Worm (Caenorhabditis elegans) whole organism, L4 larva: ENCODE data around the gene grd-13.

Experiments
- F10B5.3 ChIP-seq: sonication (generic microtip); optimal IDR thresholded peaks from 2 replicates; lab custom pipeline; 2016; ENCODE audit warnings: mild to moderate bottlenecking, missing genetic modification characterization, missing compliant biosample characterization
- F37D6.2 ChIP-seq: sonication (generic microtip); optimal IDR thresholded peaks from 2 replicates; lab custom pipeline; 2016; ENCODE audit warnings: mild to moderate bottlenecking, missing genetic modification characterization, missing compliant biosample characterization
- F44E2.7 ChIP-seq: fragments of 200-800 bp; sonication (Bioruptor generic); IDR thresholded peaks from 2 replicates; pipeline ENCODE4 v2.1.2; 2022; ENCODE audit warnings: missing genetic modification characterization, missing compliant biosample characterization
- R02D3.7 ChIP-seq: fragments of 150-350 bp; sonication (generic microtip); optimal IDR thresholded peaks from 3 replicates; lab custom pipeline; 2014; ENCODE audit warnings: missing biosample characterization, missing genetic modification characterization
- Y5F2A.4 ChIP-seq: fragments of 200-800 bp; sonication (Bioruptor generic); optimal IDR thresholded peaks from 2 replicates; lab custom pipeline; 2018; ENCODE audit warnings: mild to moderate bottlenecking, missing genetic modification characterization, missing compliant biosample characterization
- aly-2 ChIP-seq: sonication (generic microtip); optimal IDR thresholded peaks from 2 replicates; lab custom pipeline; 2018; ENCODE audit warnings: missing biosample characterization, missing genetic modification characterization
- ama-1 ChIP-seq: fragments of 150-350 bp; optimal IDR thresholded peaks from 2 replicates; lab custom pipeline; 2014; ENCODE audit warnings: inconsistent platforms, mixed read lengths
- ceh-20 ChIP-seq: fragments of 200-800 bp; sonication (Bioruptor generic); IDR thresholded peaks from 2 replicates; pipeline ENCODE4 v1.3.6; 2022; ENCODE audit warnings: missing genetic modification reagents, missing genetic modification characterization, missing compliant biosample characterization
- fkh-10 ChIP-seq: fragments of 150-350 bp; optimal IDR thresholded peaks from 2 replicates; lab custom pipeline; 2014; ENCODE audit warnings: missing biosample characterization, missing genetic modification reagents, missing genetic modification characterization
- hlh-11 ChIP-seq: fragments of 200-800 bp; sonication (Bioruptor generic); optimal IDR thresholded peaks from 2 replicates; lab custom pipeline; 2018; ENCODE audit warnings: mild to moderate bottlenecking, missing genetic modification characterization, missing compliant biosample characterization
- jun-1 ChIP-seq: fragments of 150-350 bp; optimal IDR thresholded peaks from 2 replicates; lab custom pipeline; 2014; ENCODE audit warnings: missing biosample characterization, missing genetic modification reagents, missing genetic modification characterization
- lim-7 ChIP-seq: fragments of 200-800 bp; sonication (Bioruptor generic); IDR thresholded peaks from 2 replicates; pipeline ENCODE4 v1.3.6; 2022; ENCODE audit warnings: missing genetic modification characterization, missing compliant biosample characterization
- lin-15B ChIP-seq: fragments of 150-350 bp; sonication (generic microtip); optimal IDR thresholded peaks from 3 replicates; lab custom pipeline; 2014; ENCODE audit warnings: missing biosample characterization, missing genetic modification characterization
- lin-29 ChIP-seq: fragments of 200-800 bp; sonication (Bioruptor generic); IDR thresholded peaks from 2 replicates; pipeline ENCODE4 v1.3.6; 2022; ENCODE audit warnings: missing genetic modification reagents, missing genetic modification characterization, missing compliant biosample characterization
- lin-39 ChIP-seq: fragments of 150-350 bp; optimal IDR thresholded peaks from 2 replicates; lab custom pipeline; 2014; ENCODE audit warnings: missing biosample characterization, missing genetic modification reagents, missing genetic modification characterization
- lir-3 ChIP-seq: sonication (generic microtip); optimal IDR thresholded peaks from 2 replicates; lab custom pipeline; 2016; ENCODE audit warnings: mild to moderate bottlenecking, missing genetic modification characterization, missing compliant biosample characterization
- madf-9 ChIP-seq: fragments of 200-800 bp; sonication (Bioruptor generic); conservative IDR thresholded peaks from 2 replicates; pipeline ENCODE4 v1.3.6; 2022; ENCODE audit warnings: missing genetic modification reagents, missing genetic modification characterization, missing compliant biosample characterization
- mdt-29 ChIP-seq: fragments of 200-800 bp; sonication (Bioruptor generic); IDR thresholded peaks from 2 replicates; pipeline ENCODE4 v1.3.6; 2022; ENCODE audit warnings: missing genetic modification reagents, missing genetic modification characterization, missing compliant biosample characterization
- mep-1 ChIP-seq: fragments of 150-350 bp; sonication (generic microtip); optimal IDR thresholded peaks from 3 replicates; lab custom pipeline; 2014; ENCODE audit warnings: missing biosample characterization, missing genetic modification characterization
- mes-2 ChIP-seq: sonication (generic microtip); optimal IDR thresholded peaks from 2 replicates; lab custom pipeline; 2016; ENCODE audit warnings: missing genotype, mild to moderate bottlenecking, missing genetic modification characterization, missing compliant biosample characterization; ENCODE audit not compliant: poor library complexity, severe bottlenecking
- nhr-111 ChIP-seq: fragments of 200-800 bp; sonication (Bioruptor generic); optimal IDR thresholded peaks from 2 replicates; lab custom pipeline; 2018; ENCODE audit warnings: mild to moderate bottlenecking, missing genetic modification characterization, missing compliant biosample characterization
- nhr-6 ChIP-seq: fragments of 150-350 bp; optimal IDR thresholded peaks from 2 replicates; lab custom pipeline; 2014; ENCODE audit warnings: missing biosample characterization, missing genetic modification characterization
- nhr-77 ChIP-seq: fragments of 150-350 bp; optimal IDR thresholded peaks from 2 replicates; lab custom pipeline; 2014; ENCODE audit warnings: missing biosample characterization, missing genetic modification characterization
- skn-1 ChIP-seq: fragments of 150-350 bp; optimal IDR thresholded peaks from 2 replicates; lab custom pipeline; 2014; ENCODE audit warnings: missing biosample characterization, missing genetic modification characterization
- snpc-1.2 ChIP-seq: fragments of 200-800 bp; sonication (Bioruptor generic); IDR thresholded peaks from 2 replicates; pipeline ENCODE4 v1.3.6; 2022; ENCODE audit warnings: missing genetic modification reagents, missing genetic modification characterization, missing compliant biosample characterization
- unc-130 ChIP-seq: sonication (generic microtip); optimal IDR thresholded peaks from 2 replicates; lab custom pipeline; 2016; ENCODE audit warnings: missing genetic modification reagents, missing genetic modification characterization, missing compliant biosample characterization
- unc-62 ChIP-seq, 3 experiments: fragments of 150-350 bp in 1 of 3; sonication (generic microtip); optimal IDR thresholded peaks in 2 of 3; peaks in 1 of 3; 1 replicate in 1 of 3; 2 replicates in 2 of 3; lab custom pipeline; 2014 to 2017; ENCODE audit warnings: missing biosample characterization in 3 of 3, missing genetic modification characterization in 3 of 3, missing genetic modification reagents in 3 of 3, missing genotype in 1 of 3
- zfp-2 ChIP-seq: sonication (generic microtip); optimal IDR thresholded peaks from 2 replicates; lab custom pipeline; 2016; ENCODE audit warnings: mild to moderate bottlenecking, missing genetic modification characterization, missing compliant biosample characterization

The grd-13 gene

DNA sequence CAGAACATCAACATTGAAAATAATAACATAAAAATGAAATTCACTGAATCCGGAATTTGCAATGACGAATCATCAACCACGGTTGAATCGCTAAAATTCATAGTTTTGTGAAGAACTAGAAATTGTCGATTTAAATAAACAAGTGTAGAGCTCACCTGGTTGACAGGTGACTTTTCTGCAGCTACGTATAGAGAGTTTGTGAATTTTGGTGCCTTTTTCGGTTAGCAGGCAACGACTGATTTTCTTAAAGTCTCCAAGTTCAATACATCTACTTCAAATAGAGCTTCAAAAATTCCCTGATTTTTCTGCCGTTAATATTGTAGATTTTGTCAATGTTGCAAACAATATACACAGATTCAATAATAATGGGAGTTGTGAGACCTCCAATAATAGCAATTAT, 39.0 kb downstream of the grd-13 start, which contains the start of gene srz-69:
Gene srz-69 (minus strand): TSS at position 101 of the 400 bp plus-strand sequence.
- no peak for TF ChIP-seq hlh-11 (tag; lab: Kevin White, UChicago)
- no peak for TF ChIP-seq aly-2 (tag; lab: Kevin White, UChicago)
- TF ChIP-seq mes-2 (tag; lab: Kevin White, UChicago), result no peak
- TF ChIP-seq nhr-6 (tag; lab: Kevin White, UChicago), result no peak

DNA sequence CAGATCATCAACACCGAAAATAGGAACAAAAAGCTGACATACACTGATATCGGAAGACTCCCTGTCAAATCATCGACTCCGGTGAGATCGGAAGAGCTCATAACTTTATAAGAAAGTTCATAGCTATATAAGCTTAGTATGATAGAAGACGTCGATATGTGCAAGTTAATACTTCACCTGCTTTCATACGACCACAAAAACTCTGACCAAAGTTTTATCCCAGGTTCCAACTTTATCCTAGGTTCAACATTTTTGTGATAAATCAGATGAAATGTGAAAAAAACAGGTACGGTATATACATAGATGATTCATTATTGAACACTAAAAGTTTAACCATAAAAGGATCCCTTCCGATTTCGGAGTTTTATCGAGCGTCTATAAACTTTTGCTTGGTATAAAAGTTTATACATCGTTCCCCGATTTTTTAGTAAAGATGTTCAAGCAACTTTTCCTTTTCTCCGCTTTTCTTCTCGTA, 40.8 kb downstream of the grd-13 start, which contains the start of the genes srz-70 and C09G12.5:
Gene srz-70 (minus strand): TSS at position 101 of the 475 bp plus-strand sequence.
Gene C09G12.5 (plus strand): TSS at position 425 of the 475 bp plus-strand sequence.
- TF ChIP-seq F37D6.2 (tag; lab: Kevin White, UChicago), result no peak
- TF ChIP-seq madf-9, result no peak

DNA sequence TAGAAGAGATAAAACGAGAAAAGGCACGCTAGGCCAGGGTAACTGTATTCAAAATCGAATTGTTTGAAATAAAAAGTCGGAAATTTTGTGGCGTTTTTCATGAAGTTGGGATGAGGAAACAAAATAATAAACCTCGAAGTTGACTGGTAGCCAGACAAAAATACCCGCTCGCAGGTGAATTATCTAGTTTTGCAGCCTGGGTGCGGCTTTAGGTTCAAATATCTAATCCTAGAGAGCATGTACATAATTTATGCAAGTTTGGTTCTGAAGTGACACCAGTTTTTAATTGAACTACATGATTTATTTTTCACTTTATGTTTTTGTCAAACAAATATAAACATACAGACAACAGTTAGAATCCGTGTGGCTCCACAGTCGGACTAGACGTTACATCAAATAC, 43.6 kb downstream of the grd-13 start, which contains the start of gene srz-37:
Gene srz-37 (minus strand): TSS at position 101 of the 400 bp plus-strand sequence.
- TF ChIP-seq lin-15B (tag; lab: Kevin White, UChicago), result no peak
- no peak for TF ChIP-seq skn-1 (tag; lab: Kevin White, UChicago)
- TF ChIP-seq lin-39 (tag; lab: Kevin White, UChicago), result no peak
- TF ChIP-seq ama-1 (lab: Kevin White, UChicago), result no peak
- TF ChIP-seq R02D3.7 (tag; lab: Kevin White, UChicago), result no peak
- no peak for TF ChIP-seq F44E2.7 (GFP tag; lab: Robert Waterston, UW)
- TF ChIP-seq snpc-1.2, result no peak
- no peak for TF ChIP-seq lin-29
- no peak for TF ChIP-seq Y5F2A.4 (GFP tag; lab: Kevin White, UChicago)
- no peak for TF ChIP-seq mep-1 (tag; lab: Kevin White, UChicago)
- TF ChIP-seq zfp-2 (tag; lab: Kevin White, UChicago), result no peak
- no peak for TF ChIP-seq fkh-10
- no peak for TF ChIP-seq nhr-77 (tag; lab: Kevin White, UChicago)
- no peak for TF ChIP-seq lim-7 (GFP tag; lab: Robert Waterston, UW)
- no peak for TF ChIP-seq nhr-111 (GFP tag; lab: Kevin White, UChicago)

DNA sequence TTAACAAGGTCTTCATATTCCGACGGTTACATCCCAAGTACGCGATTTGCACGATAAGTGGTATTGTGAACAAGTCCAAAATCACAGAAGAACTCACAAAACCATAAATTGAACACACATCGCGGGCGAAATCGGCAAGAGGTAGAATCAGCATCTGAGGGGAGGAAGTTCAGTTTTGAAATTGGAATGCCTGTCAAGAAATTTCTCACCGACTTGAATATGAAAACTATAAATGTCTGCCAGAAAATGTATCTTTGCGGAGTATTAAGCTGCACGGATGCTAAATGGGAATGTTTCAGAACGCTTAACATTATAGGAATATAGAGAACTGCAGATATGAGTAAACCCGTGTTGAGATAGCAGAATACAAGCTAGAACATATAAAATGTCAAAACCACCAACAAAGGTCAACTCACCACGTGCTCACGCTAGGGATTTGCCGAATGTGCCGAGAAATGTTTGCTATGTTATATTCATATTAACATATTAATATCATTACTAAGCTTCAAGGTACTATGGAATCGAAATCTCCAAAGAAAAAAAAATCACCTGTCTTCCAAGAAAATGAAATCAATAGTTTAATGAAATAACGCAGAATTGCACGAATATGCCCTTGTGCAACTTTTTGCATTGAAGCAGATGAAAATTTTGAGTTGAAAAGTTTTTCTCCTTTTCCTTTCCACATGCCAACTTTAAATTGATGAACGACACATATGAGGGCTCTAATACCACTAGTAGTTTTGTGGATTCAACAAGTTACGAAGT, 44.3 kb downstream of the grd-13 start, which contains the start of gene srz-82:
Gene srz-82 (plus strand): TSS at position 701 of the 765 bp plus-strand sequence.
- TF ChIP-seq ceh-20 (GFP tag; lab: Robert Waterston, UW), result no peak
- TF ChIP-seq jun-1, result no peak
- TF ChIP-seq unc-130 (GFP tag; lab: Kevin White, UChicago), result no peak
- no peak for TF ChIP-seq mdt-29 (GFP tag; lab: Robert Waterston, UW)
- no peak for TF ChIP-seq lir-3 (tag; lab: Kevin White, UChicago)
- peak in 1 of 2 experiments; percentile 96 for TF ChIP-seq unc-62 (GFP tag; optimal IDR thresholded peaks at IDR 0.05 in 1 of 2; lab: Kevin White, UChicago)
- TF ChIP-seq unc-62 (tag; optimal IDR thresholded peaks at IDR 0.05; lab: Kevin White, UChicago), result no peak
- no peak for TF ChIP-seq F10B5.3
